Worm (Caenorhabditis elegans) whole organism, late embryonic: ENCODE results near the gene csp-1.

ENCODE experiments used
- C38D4.7 ChIP-seq: fragments of 200-800 bp; sonication (Bioruptor generic); optimal IDR thresholded peaks from 2 replicates; lab custom pipeline; 2018; ENCODE audit warnings: mild to moderate bottlenecking, missing genetic modification characterization, moderate library complexity, missing compliant biosample characterization
- F13H6.1 ChIP-seq: sonication (generic microtip); optimal IDR thresholded peaks from 2 replicates; lab custom pipeline; 2016; ENCODE audit warnings: missing genetic modification characterization, missing compliant biosample characterization
- K09A11.1 ChIP-seq: sonication (generic microtip); optimal IDR thresholded peaks from 2 replicates; lab custom pipeline; 2017; ENCODE audit warnings: antibody characterized with exemption, mild to moderate bottlenecking, missing genetic modification characterization, missing compliant biosample characterization; ENCODE audit not compliant: insufficient read depth
- Y22D7AL.16 ChIP-seq: sonication (generic microtip); optimal IDR thresholded peaks from 2 replicates; lab custom pipeline; 2016; ENCODE audit warnings: missing genetic modification characterization, missing compliant biosample characterization
- ahr-1 ChIP-seq: sonication (generic microtip); optimal IDR thresholded peaks from 2 replicates; lab custom pipeline; 2016; ENCODE audit warnings: missing genetic modification characterization, missing compliant biosample characterization
- ceh-2 ChIP-seq: sonication (generic microtip); optimal IDR thresholded peaks from 2 replicates; lab custom pipeline; 2016; ENCODE audit warnings: missing genotype, missing genetic modification characterization, missing compliant biosample characterization
- ceh-34 ChIP-seq: sonication (generic microtip); optimal IDR thresholded peaks from 2 replicates; lab custom pipeline; 2016; ENCODE audit warnings: mild to moderate bottlenecking, missing genetic modification characterization, missing compliant biosample characterization
- ceh-45 ChIP-seq: fragments of 200-800 bp; sonication (Bioruptor generic); IDR thresholded peaks from 2 replicates; pipeline ENCODE4 v1.3.6; 2022; ENCODE audit warnings: missing genetic modification reagents, missing genetic modification characterization, missing compliant biosample characterization
- ceh-6 ChIP-seq: fragments of 200-800 bp; sonication (Bioruptor generic); optimal IDR thresholded peaks from 2 replicates; lab custom pipeline; 2018; ENCODE audit warnings: mild to moderate bottlenecking, missing genetic modification characterization, missing compliant biosample characterization
- ceh-9 ChIP-seq: sonication (generic microtip); optimal IDR thresholded peaks from 2 replicates; lab custom pipeline; 2016; ENCODE audit warnings: mild to moderate bottlenecking, missing genetic modification characterization, inconsistent platforms, missing compliant biosample characterization
- che-1 ChIP-seq: sonication (generic microtip); optimal IDR thresholded peaks from 2 replicates; lab custom pipeline; 2016; ENCODE audit warnings: mild to moderate bottlenecking, missing genetic modification characterization, missing compliant biosample characterization
- elt-4 ChIP-seq: sonication (generic microtip); optimal IDR thresholded peaks from 2 replicates; lab custom pipeline; 2016; ENCODE audit warnings: missing genetic modification characterization, missing compliant biosample characterization
- ets-4 ChIP-seq: sonication (generic microtip); optimal IDR thresholded peaks from 2 replicates; lab custom pipeline; 2016; ENCODE audit warnings: missing genetic modification characterization, missing compliant biosample characterization
- eyg-1 ChIP-seq: sonication (generic microtip); optimal IDR thresholded peaks from 2 replicates; lab custom pipeline; 2016; ENCODE audit warnings: missing genotype, missing genetic modification characterization, missing compliant biosample characterization
- fkh-6 ChIP-seq: sonication (generic microtip); optimal IDR thresholded peaks from 2 replicates; lab custom pipeline; 2016; ENCODE audit warnings: missing genetic modification characterization, missing compliant biosample characterization
- hlh-13 ChIP-seq: fragments of 200-800 bp; sonication (Bioruptor generic); optimal IDR thresholded peaks from 2 replicates; lab custom pipeline; 2018; ENCODE audit warnings: mild to moderate bottlenecking, missing genetic modification characterization, missing compliant biosample characterization
- hlh-6 ChIP-seq: sonication (generic microtip); optimal IDR thresholded peaks from 2 replicates; lab custom pipeline; 2016; ENCODE audit warnings: missing genotype, missing genetic modification characterization, missing compliant biosample characterization
- hlh-8 ChIP-seq: sonication (generic microtip); optimal IDR thresholded peaks from 2 replicates; lab custom pipeline; 2016; ENCODE audit warnings: missing genotype, missing genetic modification characterization, missing compliant biosample characterization
- lin-11 ChIP-seq: fragments of 200-800 bp; sonication (Bioruptor generic); optimal IDR thresholded peaks from 2 replicates; lab custom pipeline; 2018; ENCODE audit warnings: mild to moderate bottlenecking, missing genetic modification characterization, missing compliant biosample characterization
- nfya-1 ChIP-seq: sonication (generic microtip); optimal IDR thresholded peaks from 2 replicates; lab custom pipeline; 2017; ENCODE audit warnings: missing genetic modification characterization, mild to moderate bottlenecking, missing compliant biosample characterization, antibody characterized with exemption, moderate library complexity
- nhr-232 ChIP-seq: sonication (generic microtip); optimal IDR thresholded peaks from 2 replicates; lab custom pipeline; 2016; ENCODE audit warnings: missing genetic modification characterization, missing compliant biosample characterization
- odd-2 ChIP-seq: sonication (generic microtip); optimal IDR thresholded peaks from 2 replicates; lab custom pipeline; 2017; ENCODE audit warnings: antibody characterized with exemption, mild to moderate bottlenecking, missing genetic modification characterization, missing compliant biosample characterization
- pag-3 ChIP-seq: sonication (generic microtip); optimal IDR thresholded peaks from 2 replicates; lab custom pipeline; 2016; ENCODE audit warnings: missing compliant biosample characterization, missing genetic modification characterization, borderline replicate concordance
- pat-9 ChIP-seq: fragments of 200-800 bp; sonication (Bioruptor generic); optimal IDR thresholded peaks from 2 replicates; lab custom pipeline; 2018; ENCODE audit warnings: mild to moderate bottlenecking, missing genetic modification characterization, moderate library complexity, missing compliant biosample characterization
- pax-1 ChIP-seq: fragments of 150-350 bp; optimal IDR thresholded peaks from 2 replicates; lab custom pipeline; 2014; ENCODE audit warnings: missing biosample characterization, missing genetic modification characterization
- pqm-1 ChIP-seq: sonication (generic microtip); optimal IDR thresholded peaks from 2 replicates; lab custom pipeline; 2016; ENCODE audit warnings: missing genetic modification characterization, missing compliant biosample characterization
- pros-1 ChIP-seq: fragments of 150-350 bp; optimal IDR thresholded peaks from 2 replicates; lab custom pipeline; 2014; ENCODE audit warnings: missing biosample characterization, missing genetic modification reagents, missing genetic modification characterization
- ref-2 ChIP-seq: sonication (generic microtip); optimal IDR thresholded peaks from 2 replicates; lab custom pipeline; 2016; ENCODE audit warnings: missing genetic modification characterization, missing compliant biosample characterization
- rnt-1 ChIP-seq: sonication (generic microtip); optimal IDR thresholded peaks from 2 replicates; lab custom pipeline; 2016; ENCODE audit warnings: missing genetic modification characterization, missing compliant biosample characterization
- sdc-2 ChIP-seq: sonication (generic microtip); optimal IDR thresholded peaks from 2 replicates; lab custom pipeline; 2016; ENCODE audit warnings: missing genotype, missing genetic modification characterization, missing compliant biosample characterization
- sox-2 ChIP-seq: fragments of 200-800 bp; sonication (Bioruptor generic); IDR thresholded peaks from 2 replicates; pipeline ENCODE4 v1.3.6; 2022; ENCODE audit warnings: missing genetic modification reagents, missing genetic modification characterization, missing compliant biosample characterization
- syd-9 ChIP-seq: sonication (generic microtip); optimal IDR thresholded peaks from 2 replicates; lab custom pipeline; 2016; ENCODE audit warnings: mild to moderate bottlenecking, missing genetic modification characterization, moderate library complexity, missing compliant biosample characterization
- ttx-3 ChIP-seq: sonication (generic microtip); optimal IDR thresholded peaks from 2 replicates; lab custom pipeline; 2016; ENCODE audit warnings: missing genetic modification reagents, missing genetic modification characterization, missing compliant biosample characterization
- unc-55 ChIP-seq: sonication (generic microtip); optimal IDR thresholded peaks from 2 replicates; lab custom pipeline; 2017; ENCODE audit warnings: missing biosample characterization, missing genetic modification reagents, missing genetic modification characterization
- unc-86 ChIP-seq: sonication (generic microtip); optimal IDR thresholded peaks from 2 replicates; lab custom pipeline; 2016; ENCODE audit warnings: missing genetic modification characterization, missing compliant biosample characterization
- zip-5 ChIP-seq: sonication (generic microtip); optimal IDR thresholded peaks from 2 replicates; lab custom pipeline; 2016; ENCODE audit warnings: missing genetic modification characterization, missing compliant biosample characterization

The csp-1 gene

DNA sequence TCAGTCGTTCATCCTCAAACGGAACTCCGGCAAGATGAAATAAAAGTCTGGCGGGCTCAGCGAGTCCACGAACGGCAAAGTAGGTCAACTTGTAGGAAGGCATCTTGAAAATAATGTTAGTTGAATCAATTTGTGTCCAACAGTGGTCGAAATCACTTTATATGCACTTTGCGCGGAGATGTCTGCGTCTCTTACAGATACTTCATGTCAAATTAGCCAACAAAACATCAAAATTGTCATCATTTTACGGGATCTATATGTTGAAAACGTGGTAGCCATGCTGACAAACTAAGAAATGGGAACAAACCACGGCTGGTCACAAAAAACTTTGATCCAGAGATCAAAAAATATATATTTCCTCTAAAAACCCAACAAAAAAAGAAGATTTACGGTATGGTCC is 16.8 kb downstream of the csp-1 start, which contains the start of gene gst-12:
Gene gst-12, minus strand, starts transcription at position 254 of the 400 bp plus-strand sequence.
- TF ChIP-seq odd-2 (tag; lab: Kevin White, UChicago) (no peak), ets-4 (no peak)

DNA sequence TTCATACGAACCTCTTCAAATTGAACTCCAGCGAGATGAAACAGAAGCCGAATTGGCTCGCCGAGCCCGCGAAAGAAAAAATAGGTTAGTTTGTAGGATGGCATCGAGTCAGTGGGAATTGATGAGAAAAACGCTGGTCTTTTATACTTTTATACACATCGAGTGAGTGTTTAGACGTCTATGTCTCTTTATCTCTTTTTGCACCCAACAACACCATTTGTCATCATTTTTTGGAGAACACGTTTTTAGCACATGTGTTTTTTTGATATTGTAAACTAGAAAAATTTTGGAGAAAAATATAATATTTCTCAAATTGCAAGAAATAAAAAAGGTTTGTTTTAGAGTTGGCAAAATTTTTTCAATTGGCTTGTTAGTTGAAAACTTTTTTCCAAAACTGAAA is 23.3 kb downstream of the csp-1 start, which contains the start of gene gst-16:
Gene gst-16, minus strand, starts transcription at position 111 of the 400 bp plus-strand sequence.
- no peak for TF ChIP-seq ref-2 (tag; lab: Kevin White, UChicago)
- TF ChIP-seq pat-9 (tag; lab: Kevin White, UChicago) = no peak
- TF ChIP-seq pag-3 = no peak
- TF ChIP-seq che-1 = no peak
- TF ChIP-seq ttx-3 (tag; lab: Kevin White, UChicago) = no peak
- TF ChIP-seq odd-2 (tag; lab: Kevin White, UChicago) = no peak
- TF ChIP-seq ahr-1 (tag; lab: Kevin White, UChicago) = no peak
- no peak for TF ChIP-seq nfya-1 (tag; lab: Kevin White, UChicago)
- TF ChIP-seq, all 69 proteins: peak for 0

- TF ChIP-seq pag-3 (no peak), sdc-2 (no peak), unc-86 (no peak), pax-1 (tag; lab: Kevin White, UChicago) (no peak), K09A11.1 (tag; lab: Kevin White, UChicago) (no peak), fkh-6 (tag; lab: Kevin White, UChicago) (no peak), zip-5 (tag; lab: Kevin White, UChicago) (no peak), ceh-45 (GFP tag; lab: Robert Waterston, UW) (no peak), ceh-6 (GFP tag; lab: Kevin White, UChicago) (no peak), hlh-6 (tag; lab: Kevin White, UChicago) (no peak), hlh-8 (no peak), Y22D7AL.16 (tag; lab: Kevin White, UChicago) (no peak), ref-2 (tag; lab: Kevin White, UChicago) (no peak), F13H6.1 (tag; lab: Kevin White, UChicago) (no peak), C38D4.7 (GFP tag; lab: Kevin White, UChicago) (no peak), pqm-1 (no peak), ttx-3 (tag; lab: Kevin White, UChicago) (no peak), pros-1 (tag; lab: Kevin White, UChicago) (no peak), rnt-1 (tag; lab: Kevin White, UChicago) (no peak), ceh-9 (tag; lab: Kevin White, UChicago) (no peak)
Measured at ce11 chrII:13627001-13627400, 26.0 kb downstream of the csp-1 start, which contains the start of gene gst-19. gst-19 (minus strand) TSS chrII:13627145.

ce11 chrII:13630690-13631089 is 29.7 kb downstream of the csp-1 start, which contains the start of the genes gst-17 and gst-18:
gst-17 (minus strand) TSS chrII:13630790.
gst-18 (minus strand) TSS chrII:13630887.
- TF ChIP-seq unc-55 (no peak), syd-9 (tag; lab: Kevin White, UChicago) (no peak), che-1 (no peak), F13H6.1 (tag; lab: Kevin White, UChicago) (no peak), ceh-34 (no peak), hlh-8 (no peak), ceh-2 (no peak), eyg-1 (no peak), hlh-13 (GFP tag; lab: Kevin White, UChicago) (no peak), nhr-232 (no peak), odd-2 (tag; lab: Kevin White, UChicago) (no peak), lin-11 (tag; lab: Kevin White, UChicago) (no peak), elt-4 (tag; lab: Kevin White, UChicago) (no peak), sox-2 (GFP tag; lab: Robert Waterston, UW) (no peak), ceh-9 (tag; lab: Kevin White, UChicago) (no peak)
